Fruit fly (Drosophila melanogaster): ENCODE measurements around the gene CG4887.

dm6 chr2L:1157357-1157678, 15.5 kb upstream of the CG4887 start:
- TF ChIP-seq CG8301 (tag; optimal IDR thresholded peaks at IDR 0.05), result no peak
- no peak for TF ChIP-seq CG4496 (GFP tag; IDR thresholded peaks at IDR 0.05)
- TF ChIP-seq CG17806 (tag; optimal IDR thresholded peaks at IDR 0.05), result no peak
- TF ChIP-seq CG9948 (tag; optimal IDR thresholded peaks at IDR 0.05), result no peak
- TF ChIP-seq CG15710 (tag; optimal IDR thresholded peaks at IDR 0.05), result peak; percentile 5
- TF ChIP-seq EcR (GFP tag; optimal IDR thresholded peaks at IDR 0.05), result no peak
- no peak for TF ChIP-seq CG14655 (GFP tag; optimal IDR thresholded peaks at IDR 0.05)
- no peak for TF ChIP-seq CG10348 (GFP tag; IDR thresholded peaks at IDR 0.05)
- TF ChIP-seq gl (tag; optimal IDR thresholded peaks at IDR 0.05), result no peak
- TF ChIP-seq Pif1A (GFP tag; optimal IDR thresholded peaks at IDR 0.05), result no peak
- no peak for TF ChIP-seq CG8159 (tag; optimal IDR thresholded peaks at IDR 0.05)
- TF ChIP-seq rn (GFP tag; IDR thresholded peaks at IDR 0.05), result no peak
- TF ChIP-seq Snoo (tag; optimal IDR thresholded peaks at IDR 0.05), result no peak
- TF ChIP-seq CG34367 (tag; optimal IDR thresholded peaks at IDR 0.05), result no peak

All from whole organism, pupa.